Worm (Caenorhabditis elegans): Measurements from ENCODE around the gene F41H10.2.

The F41H10.2 gene

ce11 chrIV:5369414-5369813, 12.0 kb upstream of the F41H10.2 start, which contains the start of gene F41H10.3:
Gene F41H10.3, plus strand, starts transcription at chrIV:5369801.
- TF ChIP-seq fkh-3 (tag; optimal IDR thresholded peaks at IDR 0.05) (no peak), mcd-1 (GFP tag; IDR thresholded peaks at IDR 0.05) (0 out of 2 replicates have a peak, but pooled peaks have one; percentile 31), pha-4 (tag; optimal IDR thresholded peaks at IDR 0.05) (no peak), B0336.3 (GFP tag; IDR thresholded peaks at IDR 0.05) (no peak), nhr-179 (tag; optimal IDR thresholded peaks at IDR 0.05) (no peak)

ce11 chrIV:5370914-5371313, 10.5 kb upstream of the F41H10.2 start:
- TF ChIP-seq madf-3 (GFP tag; IDR thresholded peaks at IDR 0.05), result no peak
- TF ChIP-seq F55B11.4 (tag; optimal IDR thresholded peaks at IDR 0.05; ENCODE audit: borderline replicate concordance, insufficient read depth), result no peak
- no peak for TF ChIP-seq egrh-3 (GFP tag; IDR thresholded peaks at IDR 0.05)
- no peak for TF ChIP-seq cebp-1 (GFP tag; IDR thresholded peaks at IDR 0.05)
- peak; percentile 6 for TF ChIP-seq cebp-1 (tag; optimal IDR thresholded peaks at IDR 0.05)
- no peak for TF ChIP-seq rcor-1 (GFP tag; IDR thresholded peaks at IDR 0.05)
- TF ChIP-seq madf-6 (GFP tag; IDR thresholded peaks at IDR 0.05), result no peak
- TF ChIP-seq nfyb-1 (GFP tag; IDR thresholded peaks at IDR 0.05), result no peak
- no peak for TF ChIP-seq pbrm-1 (GFP tag; IDR thresholded peaks at IDR 0.05)
- no peak for TF ChIP-seq atf-7 (tag; optimal IDR thresholded peaks at IDR 0.05)
- TF ChIP-seq rpc-1 (optimal IDR thresholded peaks at IDR 0.05), result peak; percentile 14
- no peak for TF ChIP-seq rpc-1 (tag; optimal IDR thresholded peaks at IDR 0.05)
- TF ChIP-seq B0035.1 (tag; optimal IDR thresholded peaks at IDR 0.05), result no peak
- TF ChIP-seq repo-1 (tag; optimal IDR thresholded peaks at IDR 0.05), result no peak
- TF ChIP-seq F57A8.1 (GFP tag; optimal IDR thresholded peaks at IDR 0.05), result no peak
- peak; percentile 12 for TF ChIP-seq efl-1 (GFP tag; optimal IDR thresholded peaks at IDR 0.05)
- TF ChIP-seq egl-44 (GFP tag; IDR thresholded peaks at IDR 0.05), result no peak
- TF ChIP-seq dpff-1 (tag; optimal IDR thresholded peaks at IDR 0.05), result no peak
- no peak for TF ChIP-seq ztf-25 (GFP tag; IDR thresholded peaks at IDR 0.05)
- TF ChIP-seq somi-1 (GFP tag; optimal IDR thresholded peaks at IDR 0.05), result no peak
- TF ChIP-seq nhr-27 (tag; optimal IDR thresholded peaks at IDR 0.05), result no peak
- no peak for TF ChIP-seq Y56A3A.18 (GFP tag; IDR thresholded peaks at IDR 0.05)
- no peak for TF ChIP-seq madf-10 (tag; optimal IDR thresholded peaks at IDR 0.05)
- TF ChIP-seq ceh-100 (GFP tag; IDR thresholded peaks at IDR 0.05), result 0 out of 2 replicates have a peak, but pooled peaks have one; percentile 26
- no peak for TF ChIP-seq K11D2.4 (GFP tag; IDR thresholded peaks at IDR 0.05)
- no peak for TF ChIP-seq nhr-120 (GFP tag; IDR thresholded peaks at IDR 0.05)
- TF ChIP-seq lsl-1 (GFP tag; optimal IDR thresholded peaks at IDR 0.05), result peak; percentile 9
- TF ChIP-seq sptf-2 (GFP tag; optimal IDR thresholded peaks at IDR 0.05), result no peak
- no peak for TF ChIP-seq rec-8 (tag; optimal IDR thresholded peaks at IDR 0.05)
- no peak for TF ChIP-seq B0261.1 (tag; optimal IDR thresholded peaks at IDR 0.05)
- peak; percentile 18 for TF ChIP-seq snpc-1.3 (tag; optimal IDR thresholded peaks at IDR 0.05; ENCODE audit: insufficient read depth)
- TF ChIP-seq zfh-2 (GFP tag; conservative IDR thresholded peaks at IDR 0.05), result no peak
- TF ChIP-seq snpc-3.4 (tag; optimal IDR thresholded peaks at IDR 0.05), result no peak
- TF ChIP-seq bed-2 (GFP tag; IDR thresholded peaks at IDR 0.05), result no peak
- no peak for TF ChIP-seq F33H1.4 (GFP tag; IDR thresholded peaks at IDR 0.05)
- TF ChIP-seq snpc-4 (GFP tag; optimal IDR thresholded peaks at IDR 0.05), result no peak
- peak in 2 of 4 experiments; percentile 65 to 78 for TF ChIP-seq snpc-4 (tag; optimal IDR thresholded peaks at IDR 0.05)
- no peak for TF ChIP-seq nhr-90 (tag; optimal IDR thresholded peaks at IDR 0.05)
